Worm (Caenorhabditis elegans) whole organism, L1 larva: ENCODE measurements around the gene col-108.

ENCODE experiments used
- ceh-82 ChIP-seq, 3 experiments: fragments of 150-350 bp in 1 of 3; sonication (generic microtip) in 2 of 3; optimal IDR thresholded peaks; 2 replicates each; lab custom pipeline; 2014 to 2017; ENCODE audit warnings: missing biosample characterization in 3 of 3, missing genetic modification characterization in 3 of 3
- efl-1 ChIP-seq, 4 experiments: fragments of 150-350 bp; optimal IDR thresholded peaks in 3 of 4; peaks in 1 of 4; 1 replicate in 1 of 4; 2 replicates in 3 of 4; lab custom pipeline; 2014; ENCODE audit warnings: missing biosample characterization in 2 of 4, missing genetic modification characterization in 2 of 4, missing genetic modification reagents in 2 of 4
- fos-1 ChIP-seq: fragments of 150-350 bp; optimal IDR thresholded peaks from 2 replicates; lab custom pipeline; 2014; ENCODE audit warnings: missing biosample characterization, missing genetic modification characterization
- nhr-237 ChIP-seq: fragments of 150-350 bp; optimal IDR thresholded peaks from 2 replicates; lab custom pipeline; 2014; ENCODE audit warnings: missing biosample characterization, missing genetic modification characterization
- skn-1 ChIP-seq: fragments of 150-350 bp; optimal IDR thresholded peaks from 2 replicates; lab custom pipeline; 2014; ENCODE audit warnings: missing biosample characterization, missing genetic modification characterization
- sptf-1 ChIP-seq: fragments of 150-350 bp; optimal IDR thresholded peaks from 2 replicates; lab custom pipeline; 2014; ENCODE audit warnings: missing biosample characterization, missing genetic modification characterization
- unc-62 ChIP-seq: fragments of 150-350 bp; optimal IDR thresholded peaks from 2 replicates; lab custom pipeline; 2014; ENCODE audit warnings: missing biosample characterization, missing genetic modification reagents, missing genetic modification characterization
- xbp-1 ChIP-seq: sonication (generic microtip); optimal IDR thresholded peaks from 2 replicates; lab custom pipeline; 2016; ENCODE audit warnings: missing genetic modification characterization, missing compliant biosample characterization

DNA sequence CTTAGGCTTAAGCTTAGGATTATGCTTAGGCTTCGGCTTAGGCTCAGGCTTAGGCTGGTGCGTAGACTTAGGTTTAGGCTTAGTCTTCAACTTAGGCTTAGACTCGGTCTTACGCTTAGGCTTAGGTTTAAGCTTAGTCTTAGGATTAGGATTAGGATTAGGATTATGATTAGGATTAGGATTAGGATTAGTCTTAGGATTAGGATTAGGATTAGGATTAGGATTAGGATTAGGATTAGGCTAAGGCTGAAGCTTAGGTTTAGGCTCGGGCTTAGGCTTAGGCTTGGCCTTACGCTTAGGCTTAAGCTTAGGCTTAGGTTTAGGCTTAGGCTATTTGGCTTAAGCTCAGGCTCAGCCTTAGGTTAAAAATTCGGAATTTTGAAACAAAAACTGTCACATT is 16.8 kb downstream of the col-108 start:
- TF ChIP-seq nhr-237 (tag; lab: Kevin White, UChicago) (no peak), unc-62 (GFP tag; lab: Kevin White, UChicago) (no peak), skn-1 (tag; lab: Kevin White, UChicago) (no peak), fos-1 (tag; lab: Kevin White, UChicago) (no peak), efl-1 (optimal IDR thresholded peaks at IDR 0.05; lab: Kevin White, UChicago) (no peak), efl-1 (GFP tag; optimal IDR thresholded peaks at IDR 0.05 in 1 of 2; lab: Kevin White, UChicago) (no peak), sptf-1 (tag; lab: Kevin White, UChicago) (no peak), xbp-1 (no peak), ceh-82 (tag; optimal IDR thresholded peaks at IDR 0.05; lab: Kevin White, UChicago) (no peak)
